Fruit fly (Drosophila melanogaster) whole organism, embryonic: ENCODE measurements around the gene CG13603.

Experiments
- Antp ChIP-seq: fragments of 200-800 bp; sonication (Bioruptor generic); optimal IDR thresholded peaks from 3 replicates; lab custom pipeline; 2016; ENCODE audit warnings: missing biosample characterization, missing genetic modification characterization
- CG11247 ChIP-seq: fragments of 200-800 bp; sonication (Bioruptor generic); IDR thresholded peaks from 2 replicates; pipeline ENCODE4 v1.3.6; 2022; ENCODE audit warnings: missing biosample characterization, missing genetic modification characterization
- CG11456 ChIP-seq: fragments of 200-800 bp; sonication (Bioruptor generic); IDR thresholded peaks from 3 replicates; pipeline ENCODE4 v1.3.6; 2022; ENCODE audit warnings: missing biosample characterization, missing genetic modification characterization
- CG12236 ChIP-seq: fragments of 200-800 bp; sonication (Bioruptor generic); optimal IDR thresholded peaks from 2 replicates; lab custom pipeline; 2016; ENCODE audit warnings: missing biosample characterization, missing genetic modification characterization
- CG1233 ChIP-seq: fragments of 200-800 bp; sonication (Bioruptor generic); optimal IDR thresholded peaks from 4 replicates; lab custom pipeline; 2018; ENCODE audit warnings: missing biosample characterization, mild to moderate bottlenecking, missing genetic modification characterization
- CG12659 ChIP-seq: fragments of 200-800 bp; sonication (Bioruptor generic); optimal IDR thresholded peaks from 3 replicates; lab custom pipeline; 2017; ENCODE audit warnings: mild to moderate bottlenecking, missing biosample characterization, missing genetic modification reagents, missing genetic modification characterization
- CG15514 ChIP-seq: fragments of 200-800 bp; sonication (Bioruptor generic); optimal IDR thresholded peaks from 3 replicates; lab custom pipeline; 2017; ENCODE audit warnings: missing biosample characterization, missing genetic modification characterization, mild to moderate bottlenecking, moderate library complexity, missing genetic modification reagents
- CG15601 ChIP-seq: fragments of 200-800 bp; sonication (Bioruptor generic); optimal IDR thresholded peaks from 3 replicates; lab custom pipeline; 2019; ENCODE audit warnings: missing biosample characterization, mild to moderate bottlenecking, missing genetic modification characterization, moderate library complexity
- CG15696 ChIP-seq: fragments of 200-800 bp; sonication (Bioruptor generic); optimal IDR thresholded peaks from 2 replicates; lab custom pipeline; 2019; ENCODE audit warnings: missing biosample characterization, mild to moderate bottlenecking, missing genetic modification characterization, moderate library complexity
- CG16779 ChIP-seq: fragments of 200-800 bp; sonication (Bioruptor generic); IDR thresholded peaks from 2 replicates; pipeline ENCODE4 v1.3.6; 2022; ENCODE audit warnings: missing biosample characterization, missing genetic modification characterization
- CG17186 ChIP-seq: fragments of 200-800 bp; sonication (Bioruptor generic); optimal IDR thresholded peaks from 3 replicates; lab custom pipeline; 2017; ENCODE audit warnings: missing biosample characterization, missing genetic modification reagents, missing genetic modification characterization
- CG17328 ChIP-seq: fragments of 200-800 bp; sonication (Bioruptor generic); IDR thresholded peaks from 2 replicates; pipeline ENCODE4 v1.3.6; 2022; ENCODE audit warnings: missing biosample characterization, missing genetic modification characterization
- CG17912 ChIP-seq: fragments of 200-800 bp; sonication (Bioruptor generic); optimal IDR thresholded peaks from 2 replicates; lab custom pipeline; 2018; ENCODE audit warnings: missing biosample characterization, mild to moderate bottlenecking, missing genetic modification characterization
- CG18011 ChIP-seq: fragments of 200-800 bp; sonication (Bioruptor generic); optimal IDR thresholded peaks from 2 replicates; lab custom pipeline; 2017; ENCODE audit warnings: missing biosample characterization, missing genetic modification characterization, mild to moderate bottlenecking, moderate library complexity, missing genotype
- CG2129 ChIP-seq: fragments of 200-800 bp; sonication (Bioruptor generic); IDR thresholded peaks from 2 replicates; pipeline ENCODE4 v1.3.6; 2022; ENCODE audit warnings: missing biosample characterization, missing genetic modification characterization; ENCODE audit not compliant: partially characterized antibody
- CG4617 ChIP-seq: fragments of 200-800 bp; sonication (Bioruptor generic); optimal IDR thresholded peaks from 3 replicates; lab custom pipeline; 2016; ENCODE audit warnings: missing biosample characterization, missing genetic modification characterization, borderline replicate concordance
- CG6683 ChIP-seq: fragments of 200-800 bp; sonication (Bioruptor generic); optimal IDR thresholded peaks from 2 replicates; lab custom pipeline; 2017; ENCODE audit warnings: missing biosample characterization, mild to moderate bottlenecking, missing genetic modification characterization, missing genetic modification reagents
- CG6765 ChIP-seq: fragments of 200-800 bp; sonication (Bioruptor generic); optimal IDR thresholded peaks from 3 replicates; lab custom pipeline; 2017; ENCODE audit warnings: missing biosample characterization, mild to moderate bottlenecking, missing genetic modification characterization
- CG9817 ChIP-seq: fragments of 200-800 bp; sonication (Bioruptor generic); optimal IDR thresholded peaks from 2 replicates; lab custom pipeline; 2018; ENCODE audit warnings: missing biosample characterization, mild to moderate bottlenecking, missing genetic modification characterization, moderate library complexity
- Camta ChIP-seq: fragments of 200-800 bp; sonication (Bioruptor generic); optimal IDR thresholded peaks from 2 replicates; lab custom pipeline; 2016; ENCODE audit warnings: missing biosample characterization, missing genetic modification characterization
- D19A ChIP-seq: fragments of 200-800 bp; optimal IDR thresholded peaks from 3 replicates; lab custom pipeline; 2019; ENCODE audit warnings: missing biosample characterization, mild to moderate bottlenecking, missing genetic modification characterization, moderate library complexity
- D19B ChIP-seq: fragments of 200-800 bp; sonication (Bioruptor generic); optimal IDR thresholded peaks from 2 replicates; lab custom pipeline; 2017; ENCODE audit warnings: missing biosample characterization, mild to moderate bottlenecking, missing genetic modification characterization
- Dref ChIP-seq: fragments of 200-800 bp; sonication (Bioruptor generic); IDR thresholded peaks from 2 replicates; pipeline ENCODE4 v1.3.6; 2022; ENCODE audit warnings: missing biosample characterization, missing genetic modification characterization
- HmgD ChIP-seq: fragments of 200-800 bp; sonication (Bioruptor generic); optimal IDR thresholded peaks from 3 replicates; lab custom pipeline; 2016; ENCODE audit warnings: missing biosample characterization, missing genetic modification characterization
- Jarid2 ChIP-seq: fragments of 200-800 bp; sonication (Bioruptor generic); optimal IDR thresholded peaks from 3 replicates; lab custom pipeline; 2017; ENCODE audit warnings: mild to moderate bottlenecking, missing biosample characterization, missing genetic modification reagents, missing genetic modification characterization
- Med ChIP-seq: fragments of 200-800 bp; sonication (Bioruptor generic); peaks from one replicate; lab custom pipeline; 2016; ENCODE audit warnings: missing biosample characterization, missing genetic modification characterization, mild to moderate bottlenecking, inconsistent platforms, moderate library complexity
- Mes4 ChIP-seq: fragments of 200-800 bp; sonication (Bioruptor generic); optimal IDR thresholded peaks from 2 replicates; lab custom pipeline; 2016; ENCODE audit warnings: missing biosample characterization, missing genetic modification characterization
- Nf-YA ChIP-seq: fragments of 200-800 bp; sonication (Bioruptor generic); IDR thresholded peaks from 2 replicates; pipeline ENCODE4 v1.3.6; 2022; ENCODE audit warnings: missing biosample characterization, missing genetic modification characterization
- Oaz ChIP-seq: fragments of 200-800 bp; sonication (Bioruptor generic); IDR thresholded peaks from 2 replicates; pipeline ENCODE4 v1.3.6; 2022; ENCODE audit warnings: missing biosample characterization, missing genetic modification characterization
- Pdp1 ChIP-seq, 2 experiments: fragments of 200-800 bp; sonication (Bioruptor generic); optimal IDR thresholded peaks; 3 replicates each; lab custom pipeline; 2016; ENCODE audit warnings: missing biosample characterization in 2 of 2, missing genetic modification characterization in 2 of 2, mild to moderate bottlenecking in 1 of 2, moderate library complexity in 1 of 2
- Scr ChIP-seq: fragments of 200-800 bp; sonication (Bioruptor generic); IDR thresholded peaks from 2 replicates; pipeline ENCODE4 v1.3.6; 2022; ENCODE audit warnings: missing biosample characterization, missing genetic modification characterization; ENCODE audit not compliant: partially characterized antibody
- Xbp1 ChIP-seq: fragments of 200-800 bp; sonication (Bioruptor generic); optimal IDR thresholded peaks from 3 replicates; lab custom pipeline; 2016; ENCODE audit warnings: missing biosample characterization, mild to moderate bottlenecking, missing genetic modification characterization
- ci ChIP-seq: fragments of 200-800 bp; sonication (Bioruptor generic); IDR thresholded peaks from 3 replicates; pipeline ENCODE4 v1.3.6; 2022; ENCODE audit warnings: missing biosample characterization, missing genetic modification characterization
- corto ChIP-seq: fragments of 200-800 bp; sonication (Bioruptor generic); optimal IDR thresholded peaks from 2 replicates; lab custom pipeline; 2016; ENCODE audit warnings: missing biosample characterization, mild to moderate bottlenecking, missing genetic modification characterization, moderate library complexity
- dm ChIP-seq: fragments of 200-800 bp; sonication (Bioruptor generic); optimal IDR thresholded peaks from 3 replicates; lab custom pipeline; 2016; ENCODE audit warnings: missing biosample characterization, missing genetic modification characterization
- dpn ChIP-seq, 2 experiments: fragments of 200-800 bp; sonication (Bioruptor generic); optimal IDR thresholded peaks; 3 replicates each; lab custom pipeline; 2016; ENCODE audit warnings: missing biosample characterization in 2 of 2, missing genetic modification characterization in 2 of 2
- eve ChIP-seq, 2 experiments: fragments of >200 bp; optimal IDR thresholded peaks; 2 replicates each; lab custom pipeline; 2017; ENCODE audit warnings: missing biosample characterization in 2 of 2, missing genetic modification characterization in 2 of 2
- fd102C ChIP-seq: fragments of 200-800 bp; sonication (Bioruptor generic); optimal IDR thresholded peaks from 2 replicates; lab custom pipeline; 2018; ENCODE audit warnings: missing biosample characterization, mild to moderate bottlenecking, missing genetic modification characterization, moderate library complexity
- kay ChIP-seq: fragments of 200-800 bp; sonication (Bioruptor generic); optimal IDR thresholded peaks from 2 replicates; lab custom pipeline; 2016; ENCODE audit warnings: missing biosample characterization, missing genetic modification characterization
- knrl ChIP-seq: fragments of 200-800 bp; sonication (Bioruptor generic); IDR thresholded peaks from 3 replicates; pipeline ENCODE4 v1.3.6; 2022; ENCODE audit warnings: missing biosample characterization, missing genetic modification characterization; ENCODE audit not compliant: partially characterized antibody
- lab ChIP-seq: fragments of 200-800 bp; sonication (Bioruptor generic); optimal IDR thresholded peaks from 3 replicates; lab custom pipeline; 2017; ENCODE audit warnings: missing biosample characterization, missing genetic modification characterization, mild to moderate bottlenecking, moderate library complexity, missing genetic modification reagents
- lola ChIP-seq, 3 experiments: fragments of >200 bp in 2 of 3; fragments of 200-800 bp in 1 of 3; sonication (Bioruptor generic) in 1 of 3; optimal IDR thresholded peaks; 2 replicates each; lab custom pipeline; 2017 to 2019; ENCODE audit warnings: missing biosample characterization in 3 of 3, missing genetic modification characterization in 3 of 3, mild to moderate bottlenecking in 1 of 3, moderate library complexity in 1 of 3
- maf-S ChIP-seq: fragments of 200-800 bp; sonication (Bioruptor generic); optimal IDR thresholded peaks from 2 replicates; lab custom pipeline; 2016; ENCODE audit warnings: missing biosample characterization, missing genetic modification characterization
- mld ChIP-seq: fragments of 200-800 bp; sonication (Bioruptor generic); IDR thresholded peaks from 3 replicates; pipeline ENCODE4 v1.3.6; 2022; ENCODE audit warnings: missing biosample characterization, missing genetic modification characterization; ENCODE audit not compliant: partially characterized antibody
- nom ChIP-seq: fragments of 200-800 bp; sonication (Bioruptor generic); optimal IDR thresholded peaks from 2 replicates; lab custom pipeline; 2017; ENCODE audit warnings: missing biosample characterization, missing genetic modification characterization, mild to moderate bottlenecking, moderate library complexity, missing genetic modification reagents
- peb ChIP-seq: fragments of 200-800 bp; sonication (Bioruptor generic); IDR thresholded peaks from 2 replicates; pipeline ENCODE4 v1.3.6; 2022; ENCODE audit warnings: missing biosample characterization, missing genetic modification characterization
- phol ChIP-seq: fragments of 200-800 bp; sonication (Bioruptor generic); optimal IDR thresholded peaks from 3 replicates; lab custom pipeline; 2018; ENCODE audit warnings: missing biosample characterization, mild to moderate bottlenecking, missing genetic modification characterization, moderate library complexity
- tna ChIP-seq: fragments of 200-800 bp; sonication (Bioruptor generic); IDR thresholded peaks from 2 replicates; pipeline ENCODE4 v1.3.6; 2022; ENCODE audit warnings: missing biosample characterization, missing genetic modification characterization; ENCODE audit not compliant: partially characterized antibody
- trh ChIP-seq: fragments of 200-800 bp; sonication (Bioruptor generic); optimal IDR thresholded peaks from 2 replicates; lab custom pipeline; 2016; ENCODE audit warnings: missing biosample characterization, missing genetic modification characterization

CG13603 gene

DNA sequence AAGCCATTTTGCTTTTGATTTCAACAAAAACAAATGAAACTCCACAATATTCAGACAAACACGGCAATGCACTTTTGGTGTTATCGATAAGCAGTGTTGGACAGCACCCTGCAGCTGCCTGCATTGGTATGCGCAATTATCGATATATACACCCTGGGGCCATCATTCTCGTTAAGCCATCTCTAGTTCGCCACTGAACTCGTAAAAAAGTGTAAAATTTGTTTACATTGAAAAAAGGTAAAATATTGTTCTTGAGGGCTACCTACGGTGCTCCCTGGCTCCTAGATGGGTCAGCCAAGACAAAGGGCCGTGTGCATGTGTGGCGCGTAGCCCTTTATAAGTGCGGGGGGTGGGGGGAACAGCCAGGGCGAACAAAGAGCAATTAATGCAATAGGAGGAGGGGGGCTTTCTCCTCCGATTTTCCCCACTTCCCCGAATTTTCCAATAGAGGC, at the start of gene CG13603, which contains the start of gene CG5902 (continued):
- TF ChIP-seq peb (GFP tag; lab: Robert Waterston, UW) (0 out of 2 replicates have a peak, but pooled peaks have one; percentile 8), corto (GFP tag; lab: Kevin White, UChicago) (no peak), CG11247 (0 out of 2 replicates have a peak, but pooled peaks have one; percentile 22), CG15696 (tag; lab: Kevin White, UChicago) (no peak), D19A (tag; lab: Kevin White, UChicago) (no peak), Antp (GFP tag; lab: Kevin White, UChicago) (peak; percentile 70), Dref (GFP tag; lab: Robert Waterston, UW) (peak; percentile 93), CG17912 (GFP tag; lab: Kevin White, UChicago) (no peak), CG6683 (peak; percentile 14), Jarid2 (GFP tag; lab: Kevin White, UChicago) (no peak), tna (GFP tag; lab: Robert Waterston, UW) (peak; percentile 55), Pdp1 (GFP tag; optimal IDR thresholded peaks at IDR 0.05; lab: Kevin White, UChicago) (peak in 1 of 2 experiments; percentile 39), lola (GFP tag; optimal IDR thresholded peaks at IDR 0.05; lab: Kevin White, UChicago) (no peak), dpn (GFP tag; optimal IDR thresholded peaks at IDR 0.05; lab: Kevin White, UChicago) (peak; percentile 60 to 62), CG17328 (GFP tag; lab: Robert Waterston, UW) (peak; percentile 39; the same call in 1 of the 2 replicates), Camta (GFP tag; lab: Kevin White, UChicago) (peak; percentile 64), CG15514 (peak; percentile 73), CG11456 (peak; percentile 70; the same call in 2 of the 3 replicates), CG6765 (GFP tag; lab: Kevin White, UChicago) (no peak), CG12659 (GFP tag; lab: Kevin White, UChicago) (peak; percentile 80), phol (peak; percentile 69), CG15601 (no peak), lab (GFP tag; lab: Kevin White, UChicago) (no peak), fd102C (GFP tag; lab: Kevin White, UChicago) (no peak), D19B (GFP tag; lab: Kevin White, UChicago) (no peak), CG12236 (GFP tag; lab: Kevin White, UChicago) (peak; percentile 29), CG17186 (GFP tag; lab: Kevin White, UChicago) (peak; percentile 96), CG4617 (GFP tag; lab: Kevin White, UChicago) (peak; percentile 97), dm (GFP tag; lab: Kevin White, UChicago) (peak; percentile 66), kay (peak; percentile 12), maf-S (GFP tag; lab: Kevin White, UChicago) (peak; percentile 45), Mes4 (GFP tag; lab: Kevin White, UChicago) (peak; percentile 3), Oaz (GFP tag; lab: Robert Waterston, UW) (no peak), Scr (GFP tag; lab: Robert Waterston, UW) (peak; percentile 82), ci (peak; percentile 71; the same call in 1 of the 3 replicates), Xbp1 (peak; percentile 64), eve (GFP tag; optimal IDR thresholded peaks at IDR 0.05; lab: Kevin White, UChicago) (no peak), CG1233 (no peak), CG16779 (no peak), CG18011 (GFP tag; lab: Kevin White, UChicago) (peak; percentile 45), Med (GFP tag; lab: Kevin White, UChicago) (peak; percentile 91), knrl (GFP tag; lab: Robert Waterston, UW) (peak; percentile 82), trh (GFP tag; lab: Kevin White, UChicago) (no peak), Nf-YA (GFP tag; lab: Robert Waterston, UW) (no peak), nom (peak; percentile 89), HmgD (GFP tag; lab: Kevin White, UChicago) (peak; percentile 60), mld (peak; percentile 79; the same call in 2 of the 3 replicates), CG9817 (no peak), CG2129 (GFP tag; lab: Robert Waterston, UW) (peak; percentile 52; the same call in 1 of the 2 replicates)
